Worm (Caenorhabditis elegans): ENCODE results near the gene F59A6.4.

Gene F59A6.4

DNA sequence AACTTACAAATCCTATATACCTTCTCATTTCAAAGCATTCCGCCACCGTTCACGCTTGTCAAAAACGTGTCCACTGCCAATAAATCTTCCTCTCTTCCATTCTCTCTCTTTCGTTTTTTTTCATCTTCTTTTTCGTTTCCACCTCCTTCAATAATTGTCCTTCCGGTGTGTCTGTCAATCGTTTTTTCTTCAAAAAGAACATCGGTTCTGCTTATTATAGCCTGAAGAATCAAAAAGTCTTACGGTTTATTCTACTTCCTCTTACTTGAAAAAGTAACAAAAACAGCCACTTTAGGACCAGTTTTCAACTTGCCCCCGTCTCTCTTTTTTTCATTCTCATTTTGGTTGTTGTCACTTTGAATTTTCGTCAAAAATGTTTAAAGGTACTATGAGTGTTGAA lies 44.4 kb downstream of the F59A6.4 start:
- TF ChIP-seq sea-1 (GFP tag; conservative IDR thresholded peaks at IDR 0.05): no peak
- TF ChIP-seq ceh-36 (tag; optimal IDR thresholded peaks at IDR 0.05): no peak
- no peak for TF ChIP-seq hmg-4 (GFP tag; optimal IDR thresholded peaks at IDR 0.05)
- no peak for TF ChIP-seq aly-1 (tag; optimal IDR thresholded peaks at IDR 0.05)
- TF ChIP-seq B0310.2 (tag; optimal IDR thresholded peaks at IDR 0.05): no peak
- no peak for TF ChIP-seq ama-1 (optimal IDR thresholded peaks at IDR 0.05)
- no peak for TF ChIP-seq hnd-1 (tag; optimal IDR thresholded peaks at IDR 0.05)
- no peak for TF ChIP-seq scrt-1 (GFP tag; IDR thresholded peaks at IDR 0.05)
- no peak for TF ChIP-seq ets-7 (tag; optimal IDR thresholded peaks at IDR 0.05)
- TF ChIP-seq tbx-37 (GFP tag; conservative IDR thresholded peaks at IDR 0.05): no peak
- no peak for TF ChIP-seq hmbx-1 (tag; optimal IDR thresholded peaks at IDR 0.05)
- TF ChIP-seq F13C5.2 (tag; optimal IDR thresholded peaks at IDR 0.05): no peak
- TF ChIP-seq flt-1 (GFP tag; IDR thresholded peaks at IDR 0.05): no peak
- TF ChIP-seq tra-4 (tag; optimal IDR thresholded peaks at IDR 0.05): no peak
- no peak for TF ChIP-seq tbx-11 (GFP tag; IDR thresholded peaks at IDR 0.05)
- no peak for TF ChIP-seq ceh-13 (GFP tag; optimal IDR thresholded peaks at IDR 0.05)
- TF ChIP-seq pes-1 (GFP tag; IDR thresholded peaks at IDR 0.05): no peak

DNA sequence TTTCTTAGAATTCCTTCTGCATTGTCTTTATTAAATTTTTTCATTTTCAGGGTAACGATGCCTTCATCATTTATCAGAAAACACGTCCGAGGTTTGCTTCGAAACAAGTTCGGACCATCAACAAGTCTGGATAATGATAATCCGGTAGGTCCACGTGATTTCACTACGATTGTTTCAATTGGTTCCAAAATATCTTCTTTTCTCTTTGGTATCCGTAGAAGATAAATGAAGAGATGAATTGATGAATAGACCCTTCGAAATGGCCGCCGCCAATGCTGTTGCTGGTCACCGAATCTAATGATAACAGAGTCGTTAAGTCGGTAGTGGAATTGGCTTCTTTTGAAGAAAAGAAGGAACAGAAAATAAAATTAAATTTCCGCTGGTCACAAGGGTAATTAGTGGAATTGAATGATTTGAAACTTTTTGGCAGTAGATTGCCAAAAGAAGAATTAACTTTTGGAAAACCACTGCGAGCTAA lies 45.0 kb downstream of the F59A6.4 start, which contains the start of gene F33G12.6:
F33G12.6 (plus strand) TSS at position 51 of the 478 bp plus-strand sequence.
- TF ChIP-seq B0310.2 (tag; optimal IDR thresholded peaks at IDR 0.05): no peak
- no peak for TF ChIP-seq scrt-1 (GFP tag; IDR thresholded peaks at IDR 0.05)
- TF ChIP-seq tbx-11 (GFP tag; IDR thresholded peaks at IDR 0.05): no peak
- no peak for TF ChIP-seq tbx-37 (GFP tag; conservative IDR thresholded peaks at IDR 0.05)
- TF ChIP-seq pes-1 (GFP tag; IDR thresholded peaks at IDR 0.05): no peak
- TF ChIP-seq aly-1 (tag; optimal IDR thresholded peaks at IDR 0.05): no peak
- no peak for TF ChIP-seq F13C5.2 (tag; optimal IDR thresholded peaks at IDR 0.05)
- no peak for TF ChIP-seq ceh-36 (tag; optimal IDR thresholded peaks at IDR 0.05)
- no peak for TF ChIP-seq ama-1 (optimal IDR thresholded peaks at IDR 0.05)
- TF ChIP-seq sea-1 (GFP tag; conservative IDR thresholded peaks at IDR 0.05): no peak
- no peak for TF ChIP-seq hmg-4 (GFP tag; optimal IDR thresholded peaks at IDR 0.05)
- no peak for TF ChIP-seq ets-7 (tag; optimal IDR thresholded peaks at IDR 0.05)
- TF ChIP-seq flt-1 (GFP tag; IDR thresholded peaks at IDR 0.05): no peak
- no peak for TF ChIP-seq ceh-13 (GFP tag; optimal IDR thresholded peaks at IDR 0.05)
- no peak for TF ChIP-seq tra-4 (tag; optimal IDR thresholded peaks at IDR 0.05)
- no peak for TF ChIP-seq hnd-1 (tag; optimal IDR thresholded peaks at IDR 0.05)
- no peak for TF ChIP-seq hmbx-1 (tag; optimal IDR thresholded peaks at IDR 0.05)

DNA sequence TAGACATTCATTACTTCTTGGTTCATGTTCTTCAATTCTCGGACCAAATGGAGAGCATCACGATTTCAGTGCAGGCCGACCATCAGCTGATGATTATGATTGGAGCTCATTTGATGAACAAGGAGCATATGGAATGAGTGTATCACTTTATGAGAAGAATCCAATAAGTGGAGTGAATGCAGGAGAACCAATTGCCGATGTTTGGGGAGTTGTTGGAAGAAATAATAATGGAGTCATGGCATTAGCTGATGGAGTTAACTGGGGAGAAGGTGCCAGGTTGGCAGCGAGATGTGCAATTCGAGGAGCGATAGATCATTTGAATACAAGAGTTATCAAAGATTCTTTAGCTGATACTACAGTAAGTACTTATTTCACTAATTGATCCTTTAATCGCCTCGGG lies 45.9 kb downstream of the F59A6.4 start:
- TF ChIP-seq pes-1 (GFP tag; IDR thresholded peaks at IDR 0.05) (no peak), ceh-36 (tag; optimal IDR thresholded peaks at IDR 0.05) (no peak), tbx-11 (GFP tag; IDR thresholded peaks at IDR 0.05) (no peak), sea-1 (GFP tag; conservative IDR thresholded peaks at IDR 0.05) (no peak), aly-1 (tag; optimal IDR thresholded peaks at IDR 0.05) (no peak), scrt-1 (GFP tag; IDR thresholded peaks at IDR 0.05) (no peak)

DNA sequence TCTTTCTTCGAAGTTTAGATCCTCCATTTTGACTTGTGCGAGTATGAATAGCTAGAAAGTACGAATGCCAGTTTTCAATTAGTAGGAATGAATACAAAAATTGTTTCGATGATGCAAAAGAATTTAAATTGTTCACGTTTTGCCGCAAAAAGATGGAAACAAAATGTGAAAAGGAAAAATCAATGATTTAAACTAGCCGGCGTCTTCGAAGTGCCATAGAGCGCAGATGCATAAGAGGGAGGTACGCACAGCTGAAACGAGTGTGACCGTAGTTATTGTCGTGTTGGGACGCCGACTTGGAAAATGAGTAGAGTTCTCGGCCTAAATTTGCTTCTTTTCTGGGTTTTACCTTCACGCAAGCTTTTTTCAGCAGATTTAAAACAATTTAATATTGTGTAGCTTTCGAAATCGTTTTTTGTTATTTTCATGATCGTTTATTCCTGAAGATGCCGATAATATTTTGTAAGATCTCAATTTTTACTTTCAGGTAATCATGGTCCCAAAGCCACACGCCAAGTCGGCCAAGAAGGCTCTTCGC lies 50.3 kb downstream of the F59A6.4 start, which contains the start of the genes ify-1 and rpl-22:
ify-1 (minus strand) TSS at position 51 of the 538 bp plus-strand sequence.
rpl-22 (plus strand) TSS at position 488 of the 538 bp plus-strand sequence.
- TF ChIP-seq flt-1 (GFP tag; IDR thresholded peaks at IDR 0.05) (peak; percentile 69; the same call in 1 of the 2 replicates), ceh-13 (GFP tag; optimal IDR thresholded peaks at IDR 0.05) (no peak), B0310.2 (tag; optimal IDR thresholded peaks at IDR 0.05) (no peak), sea-1 (GFP tag; conservative IDR thresholded peaks at IDR 0.05) (no peak), tbx-37 (GFP tag; conservative IDR thresholded peaks at IDR 0.05) (peak; percentile 56; the same call in 1 of the 2 replicates), ama-1 (optimal IDR thresholded peaks at IDR 0.05) (no peak), tbx-11 (GFP tag; IDR thresholded peaks at IDR 0.05) (no peak), ceh-36 (tag; optimal IDR thresholded peaks at IDR 0.05) (no peak), aly-1 (tag; optimal IDR thresholded peaks at IDR 0.05) (no peak), hnd-1 (tag; optimal IDR thresholded peaks at IDR 0.05) (no peak), hmg-4 (GFP tag; optimal IDR thresholded peaks at IDR 0.05) (peak; percentile 65), hmbx-1 (tag; optimal IDR thresholded peaks at IDR 0.05) (no peak), tra-4 (tag; optimal IDR thresholded peaks at IDR 0.05) (no peak), ets-7 (tag; optimal IDR thresholded peaks at IDR 0.05) (no peak), scrt-1 (GFP tag; IDR thresholded peaks at IDR 0.05) (no peak; the same call in 1 of the 2 replicates), F13C5.2 (tag; optimal IDR thresholded peaks at IDR 0.05) (peak; percentile 83), pes-1 (GFP tag; IDR thresholded peaks at IDR 0.05) (no peak)

DNA sequence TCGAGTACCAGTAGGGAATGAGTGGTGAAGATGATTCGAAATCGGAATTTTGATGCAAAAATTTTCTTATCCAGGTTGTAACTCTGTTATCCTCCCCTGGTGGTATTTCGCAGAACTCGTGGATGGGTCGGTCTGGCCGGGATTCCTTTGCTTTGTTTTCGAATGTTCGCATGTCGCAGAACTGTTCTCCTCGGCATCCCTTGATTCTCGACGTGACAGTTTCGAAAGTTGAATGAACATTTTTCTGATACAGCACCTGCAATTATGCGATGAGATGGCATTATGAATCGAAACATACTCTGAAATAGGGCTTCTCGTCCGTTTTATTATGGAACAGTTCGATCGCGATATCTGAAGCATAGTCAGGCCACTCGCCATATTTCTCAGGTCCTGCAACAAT lies 51.4 kb downstream of the F59A6.4 start:
- TF ChIP-seq sea-1 (GFP tag; conservative IDR thresholded peaks at IDR 0.05): no peak
- no peak for TF ChIP-seq scrt-1 (GFP tag; IDR thresholded peaks at IDR 0.05)
- TF ChIP-seq tra-4 (tag; optimal IDR thresholded peaks at IDR 0.05): no peak

DNA sequence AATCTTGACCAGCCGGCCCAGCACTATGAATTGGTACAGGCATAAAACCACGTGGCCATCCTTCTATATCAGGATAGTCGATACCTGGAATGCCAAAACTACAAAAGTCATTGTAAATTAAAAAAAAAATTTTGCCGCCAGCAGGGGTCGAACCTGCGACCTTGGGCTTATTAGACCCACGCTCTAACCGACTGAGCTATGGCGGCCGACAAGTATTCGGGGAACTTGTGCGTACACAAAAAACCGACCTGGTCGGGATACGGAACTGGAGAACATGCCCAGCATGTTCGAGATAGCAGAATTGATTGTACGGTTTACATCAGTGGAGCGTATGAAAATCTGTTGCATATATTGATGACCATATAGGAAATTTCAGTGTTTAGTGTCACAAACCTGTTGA lies 52.4 kb downstream of the F59A6.4 start:
- TF ChIP-seq ceh-36 (tag; optimal IDR thresholded peaks at IDR 0.05) (peak; percentile 54), B0310.2 (tag; optimal IDR thresholded peaks at IDR 0.05) (peak; percentile 24), pes-1 (GFP tag; IDR thresholded peaks at IDR 0.05) (peak; percentile 86), tra-4 (tag; optimal IDR thresholded peaks at IDR 0.05) (no peak), ets-7 (tag; optimal IDR thresholded peaks at IDR 0.05) (no peak), hnd-1 (tag; optimal IDR thresholded peaks at IDR 0.05) (no peak), flt-1 (GFP tag; IDR thresholded peaks at IDR 0.05) (peak; percentile 72), tbx-11 (GFP tag; IDR thresholded peaks at IDR 0.05) (0 out of 2 replicates have a peak, but pooled peaks have one; percentile 28), hmg-4 (GFP tag; optimal IDR thresholded peaks at IDR 0.05) (peak; percentile 51), scrt-1 (GFP tag; IDR thresholded peaks at IDR 0.05) (peak; percentile 72), ceh-13 (GFP tag; optimal IDR thresholded peaks at IDR 0.05) (peak; percentile 53), sea-1 (GFP tag; conservative IDR thresholded peaks at IDR 0.05) (0 out of 2 replicates have a peak, but pooled peaks have one; percentile 63), hmbx-1 (tag; optimal IDR thresholded peaks at IDR 0.05) (no peak), ama-1 (optimal IDR thresholded peaks at IDR 0.05) (no peak), aly-1 (tag; optimal IDR thresholded peaks at IDR 0.05) (no peak), tbx-37 (GFP tag; conservative IDR thresholded peaks at IDR 0.05) (no peak; the same call in 1 of the 2 replicates), F13C5.2 (tag; optimal IDR thresholded peaks at IDR 0.05) (no peak)
